Worm (Caenorhabditis elegans): ENCODE data around the gene tag-294.

Gene tag-294

ce11 chrX:5746665-5747064 is 16.5 kb downstream of the tag-294 start:
- no peak for TF ChIP-seq lin-54 (GFP tag; optimal IDR thresholded peaks at IDR 0.05)
- no peak for TF ChIP-seq F57A8.1 (GFP tag; optimal IDR thresholded peaks at IDR 0.05)
- no peak for TF ChIP-seq K11D2.4 (GFP tag; IDR thresholded peaks at IDR 0.05)
- TF ChIP-seq nhr-27 (tag; optimal IDR thresholded peaks at IDR 0.05), result no peak
- no peak for TF ChIP-seq ama-1 (optimal IDR thresholded peaks at IDR 0.05)
- no peak for TF ChIP-seq ama-1 (GFP tag; optimal IDR thresholded peaks at IDR 0.05)
- no peak for TF ChIP-seq mes-4 (tag; optimal IDR thresholded peaks at IDR 0.05)
- TF ChIP-seq lsl-1 (GFP tag; optimal IDR thresholded peaks at IDR 0.05), result no peak
- no peak for TF ChIP-seq let-607 (tag; optimal IDR thresholded peaks at IDR 0.05)
- TF ChIP-seq rcor-1 (GFP tag; IDR thresholded peaks at IDR 0.05), result no peak
- no peak for TF ChIP-seq F22D6.2 (tag; optimal IDR thresholded peaks at IDR 0.05)

- TF ChIP-seq lir-1 (GFP tag; conservative IDR thresholded peaks at IDR 0.05), result no peak
- TF ChIP-seq cebp-2 (GFP tag; IDR thresholded peaks at IDR 0.05), result no peak
- no peak for TF ChIP-seq lsy-27 (tag; optimal IDR thresholded peaks at IDR 0.05; ENCODE audit: borderline replicate concordance, insufficient read depth)
- no peak for TF ChIP-seq rpc-1 (optimal IDR thresholded peaks at IDR 0.05)
- no peak for TF ChIP-seq rpc-1 (tag; optimal IDR thresholded peaks at IDR 0.05)
- TF ChIP-seq lsl-1 (GFP tag; optimal IDR thresholded peaks at IDR 0.05), result no peak
- no peak for TF ChIP-seq ztf-26 (tag; optimal IDR thresholded peaks at IDR 0.05)
- TF ChIP-seq hrde-1 (tag; optimal IDR thresholded peaks at IDR 0.05; ENCODE audit: borderline replicate concordance), result no peak
Measured at ce11 chrX:5743209-5743608, 20.0 kb downstream of the tag-294 start, which contains the start of gene gnrr-4. Gene gnrr-4, minus strand, starts transcription at chrX:5743309.

- no peak for TF ChIP-seq let-526 (GFP tag; IDR thresholded peaks at IDR 0.05)
- no peak for TF ChIP-seq lin-35 (GFP tag; optimal IDR thresholded peaks at IDR 0.05)
- TF ChIP-seq bed-2 (GFP tag; IDR thresholded peaks at IDR 0.05), result no peak
- no peak for TF ChIP-seq F37B4.10 (GFP tag; IDR thresholded peaks at IDR 0.05)
- TF ChIP-seq mcd-1 (GFP tag; IDR thresholded peaks at IDR 0.05), result no peak
- TF ChIP-seq ZK185.1 (tag; optimal IDR thresholded peaks at IDR 0.05; ENCODE audit: poor library complexity, severe bottlenecking), result no peak
- no peak for TF ChIP-seq lag-1 (GFP tag; IDR thresholded peaks at IDR 0.05)
- TF ChIP-seq B0261.1 (tag; optimal IDR thresholded peaks at IDR 0.05), result no peak
- TF ChIP-seq mes-4 (tag; optimal IDR thresholded peaks at IDR 0.05), result no peak
- TF ChIP-seq ztf-18 (tag; optimal IDR thresholded peaks at IDR 0.05), result no peak
- TF ChIP-seq hlh-26 (GFP tag; conservative IDR thresholded peaks at IDR 0.05), result no peak
- no peak for TF ChIP-seq Y95B8A.8 (GFP tag; IDR thresholded peaks at IDR 0.05)
- TF ChIP-seq die-1 (tag; optimal IDR thresholded peaks at IDR 0.05), result no peak
- TF ChIP-seq tbx-9 (tag; optimal IDR thresholded peaks at IDR 0.05; ENCODE audit: borderline replicate concordance), result no peak
- no peak for TF ChIP-seq F49E8.2 (tag; optimal IDR thresholded peaks at IDR 0.05; ENCODE audit: insufficient read depth)
Measured at ce11 chrX:5733728-5734252, 29.4 kb downstream of the tag-294 start, which contains the start of gene rgs-6. Gene rgs-6, minus strand, starts transcription at chrX:5733778.

ce11 chrX:5728956-5729467 is 34.2 kb downstream of the tag-294 start:
- TF ChIP-seq K11D2.4 (GFP tag; IDR thresholded peaks at IDR 0.05) (no peak; the same call in 1 of the 2 replicates), hmg-1.2 (GFP tag; IDR thresholded peaks at IDR 0.05) (peak; percentile 19), ztf-18 (tag; optimal IDR thresholded peaks at IDR 0.05) (peak; percentile 33), lin-54 (GFP tag; optimal IDR thresholded peaks at IDR 0.05) (peak; percentile 12), gei-17 (GFP tag; optimal IDR thresholded peaks at IDR 0.05) (peak; percentile 13), lir-1 (GFP tag; conservative IDR thresholded peaks at IDR 0.05) (peak; percentile 44; the same call in 1 of the 2 replicates), dox-1 (GFP tag; IDR thresholded peaks at IDR 0.05) (peak; percentile 42; the same call in 1 of the 2 replicates), nhr-179 (tag; optimal IDR thresholded peaks at IDR 0.05) (no peak), ztf-6 (GFP tag; IDR thresholded peaks at IDR 0.05) (peak; percentile 15; the same call in 1 of the 2 replicates), sptf-2 (GFP tag; optimal IDR thresholded peaks at IDR 0.05) (no peak), die-1 (tag; optimal IDR thresholded peaks at IDR 0.05) (peak; percentile 27), lin-35 (GFP tag; optimal IDR thresholded peaks at IDR 0.05) (peak in 1 of 3 experiments; percentile 60), pbrm-1 (GFP tag; IDR thresholded peaks at IDR 0.05) (no peak), atf-7 (tag; optimal IDR thresholded peaks at IDR 0.05) (peak; percentile 4), snpc-4 (GFP tag; optimal IDR thresholded peaks at IDR 0.05) (no peak), snpc-4 (tag; optimal IDR thresholded peaks at IDR 0.05) (peak in 1 of 4 experiments; percentile 47), repo-1 (tag; optimal IDR thresholded peaks at IDR 0.05) (peak; percentile 7), nfyb-1 (GFP tag; IDR thresholded peaks at IDR 0.05) (peak; percentile 69)
